Fruit fly (Drosophila melanogaster) S2 (cell line): ENCODE measurements around the gene sphe.

Source experiments
- CG8478 ChIP-seq: fragments of >200 bp; optimal IDR thresholded peaks from 2 replicates; lab custom pipeline; 2018
- CTCF ChIP-seq, 2 experiments: fragments of >200 bp; optimal IDR thresholded peaks; 2 replicates each; lab custom pipeline; 2018

DNA sequence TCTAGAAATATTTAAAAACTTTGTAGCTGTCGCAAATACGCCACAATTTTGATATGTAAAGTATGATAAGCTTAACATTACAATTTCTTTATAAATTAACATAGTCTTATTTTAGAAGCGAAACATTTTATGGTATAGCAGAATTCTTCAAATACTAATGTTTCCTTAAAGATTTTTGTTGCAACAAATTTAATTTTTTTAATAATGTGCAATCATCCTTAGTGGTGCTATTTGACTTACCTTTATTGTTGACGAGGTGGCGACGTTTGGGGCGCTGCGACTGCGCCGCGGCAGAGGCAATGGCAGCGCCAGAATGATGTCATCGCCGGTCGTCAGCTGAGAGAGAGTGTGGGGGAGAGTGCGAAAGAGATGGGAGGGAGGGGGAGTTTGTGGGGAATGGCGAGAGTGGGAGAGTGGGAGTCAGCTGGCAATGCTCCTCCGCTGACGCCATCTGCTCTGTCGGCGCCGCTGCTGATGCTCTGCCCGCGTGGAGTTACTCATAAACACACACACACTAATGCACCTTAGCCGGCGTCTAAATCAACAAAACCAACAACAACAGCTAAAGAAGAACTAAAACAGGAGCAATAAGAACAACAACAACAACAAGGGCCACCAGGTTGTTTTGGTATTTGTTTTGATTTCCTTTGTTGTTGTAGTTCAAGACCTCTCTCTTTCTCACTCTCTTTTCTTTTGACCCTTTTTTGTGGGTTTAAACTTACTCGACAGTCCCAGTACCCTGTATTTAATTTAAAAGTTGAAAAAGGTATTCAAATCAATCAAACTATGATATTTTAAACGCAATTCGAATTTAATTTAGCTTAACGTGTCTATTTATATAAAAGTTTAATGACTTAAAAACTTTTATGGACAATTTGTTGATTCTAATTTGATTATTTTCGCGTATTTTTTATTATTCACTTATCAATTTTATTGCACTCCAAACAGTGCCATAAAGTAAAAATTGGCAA lies 21.7 kb upstream of the sphe start:
- TF ChIP-seq CG8478 (lab: Kevin White, UChicago) (no peak), CTCF (optimal IDR thresholded peaks at IDR 0.05; lab: Kevin White, UChicago) (no peak)
